Fruit fly (Drosophila melanogaster) whole organism, embryonic: Measurements from ENCODE around the gene DopEcR.

Experiments
- Abd-B ChIP-seq: fragments of 200-800 bp; sonication (Bioruptor generic); optimal IDR thresholded peaks from 2 replicates; lab custom pipeline; 2018; ENCODE audit warnings: missing biosample characterization, mild to moderate bottlenecking, missing genetic modification characterization, moderate library complexity
- Antp ChIP-seq: fragments of 200-800 bp; sonication (Bioruptor generic); optimal IDR thresholded peaks from 3 replicates; lab custom pipeline; 2016; ENCODE audit warnings: missing biosample characterization, missing genetic modification characterization
- CG10147 ChIP-seq: fragments of 200-800 bp; sonication (Bioruptor generic); optimal IDR thresholded peaks from 2 replicates; lab custom pipeline; 2019; ENCODE audit warnings: missing biosample characterization, mild to moderate bottlenecking, missing genetic modification characterization, moderate library complexity
- CG1024 ChIP-seq: fragments of 200-800 bp; sonication (Bioruptor generic); IDR thresholded peaks from 2 replicates; pipeline ENCODE4 v1.3.6; 2022; ENCODE audit warnings: missing biosample characterization, missing genetic modification characterization
- CG11723 ChIP-seq: fragments of 200-800 bp; sonication (Bioruptor generic); optimal IDR thresholded peaks from 2 replicates; lab custom pipeline; 2017; ENCODE audit warnings: missing biosample characterization, mild to moderate bottlenecking, missing genetic modification characterization
- CG1233 ChIP-seq: fragments of 200-800 bp; sonication (Bioruptor generic); optimal IDR thresholded peaks from 4 replicates; lab custom pipeline; 2018; ENCODE audit warnings: missing biosample characterization, mild to moderate bottlenecking, missing genetic modification characterization
- CG15514 ChIP-seq: fragments of 200-800 bp; sonication (Bioruptor generic); optimal IDR thresholded peaks from 3 replicates; lab custom pipeline; 2017; ENCODE audit warnings: missing biosample characterization, missing genetic modification characterization, mild to moderate bottlenecking, moderate library complexity, missing genetic modification reagents
- CG17385 ChIP-seq: fragments of 200-800 bp; sonication (Bioruptor generic); optimal IDR thresholded peaks from 3 replicates; lab custom pipeline; 2018; ENCODE audit warnings: missing biosample characterization, mild to moderate bottlenecking, missing genetic modification characterization
- CG17912 ChIP-seq: fragments of 200-800 bp; sonication (Bioruptor generic); optimal IDR thresholded peaks from 2 replicates; lab custom pipeline; 2018; ENCODE audit warnings: missing biosample characterization, mild to moderate bottlenecking, missing genetic modification characterization
- CG1832 ChIP-seq: fragments of 200-800 bp; sonication (Bioruptor generic); optimal IDR thresholded peaks from 2 replicates; lab custom pipeline; 2017; ENCODE audit warnings: missing biosample characterization, mild to moderate bottlenecking, missing genetic modification characterization, inconsistent platforms
- CG2120 ChIP-seq: fragments of 200-800 bp; sonication (Bioruptor generic); optimal IDR thresholded peaks from 3 replicates; lab custom pipeline; 2016; ENCODE audit warnings: missing biosample characterization, missing genetic modification characterization
- CG2678 ChIP-seq: fragments of 200-800 bp; sonication (Bioruptor generic); optimal IDR thresholded peaks from 3 replicates; lab custom pipeline; 2019; ENCODE audit warnings: missing biosample characterization, mild to moderate bottlenecking, missing genetic modification characterization, moderate library complexity
- CG31388 ChIP-seq: fragments of 200-800 bp; sonication (Bioruptor generic); optimal IDR thresholded peaks from 2 replicates; lab custom pipeline; 2016; ENCODE audit warnings: missing biosample characterization, missing genetic modification characterization
- CG32532 ChIP-seq: fragments of 200-800 bp; sonication (Bioruptor generic); IDR thresholded peaks from 2 replicates; pipeline ENCODE4 v1.3.6; 2022; ENCODE audit warnings: missing biosample characterization, missing genetic modification characterization
- CG32767 ChIP-seq: fragments of 200-800 bp; sonication (Bioruptor generic); IDR thresholded peaks from 2 replicates; pipeline ENCODE4 v1.3.6; 2022; ENCODE audit warnings: missing biosample characterization, missing genetic modification characterization
- CG42726 ChIP-seq: fragments of 200-800 bp; sonication (Bioruptor generic); IDR thresholded peaks from 2 replicates; pipeline ENCODE4 v1.3.6; 2022; ENCODE audit warnings: missing biosample characterization, missing genetic modification characterization; ENCODE audit not compliant: partially characterized antibody
- CG4360 ChIP-seq: fragments of 200-800 bp; sonication (Bioruptor generic); IDR thresholded peaks from 2 replicates; pipeline ENCODE4 v1.3.6; 2022; ENCODE audit warnings: missing biosample characterization, missing genetic modification characterization
- CG5180 ChIP-seq: fragments of 200-800 bp; sonication (Bioruptor generic); optimal IDR thresholded peaks from 3 replicates; lab custom pipeline; 2017; ENCODE audit warnings: missing biosample characterization, missing genetic modification characterization, mild to moderate bottlenecking, moderate library complexity, missing genetic modification reagents
- CG6175 ChIP-seq: fragments of 200-800 bp; sonication (Bioruptor generic); IDR thresholded peaks from 3 replicates; pipeline ENCODE4 v1.3.6; 2022; ENCODE audit warnings: missing biosample characterization, missing genetic modification characterization
- CG8281 ChIP-seq: fragments of 200-800 bp; sonication (Bioruptor generic); optimal IDR thresholded peaks from 2 replicates; lab custom pipeline; 2018; ENCODE audit warnings: missing biosample characterization, mild to moderate bottlenecking, missing genetic modification characterization, moderate library complexity
- CG9932 ChIP-seq: fragments of 200-800 bp; sonication (Bioruptor generic); IDR thresholded peaks from 2 replicates; pipeline ENCODE4 v1.3.6; 2022; ENCODE audit warnings: missing biosample characterization, missing genetic modification characterization
- Chrac-16 ChIP-seq: fragments of 200-800 bp; sonication (Bioruptor generic); optimal IDR thresholded peaks from 3 replicates; lab custom pipeline; 2016; ENCODE audit warnings: missing biosample characterization, missing genetic modification characterization
- Dbx ChIP-seq: fragments of 200-800 bp; sonication (Bioruptor generic); IDR thresholded peaks from 3 replicates; pipeline ENCODE4 v1.3.6; 2022; ENCODE audit warnings: missing biosample characterization, missing genetic modification characterization
- Deaf1 ChIP-seq: fragments of 200-800 bp; optimal IDR thresholded peaks from 3 replicates; lab custom pipeline; 2019; ENCODE audit warnings: missing biosample characterization, mild to moderate bottlenecking, missing genetic modification characterization, moderate library complexity
- Dref ChIP-seq: fragments of 200-800 bp; sonication (Bioruptor generic); IDR thresholded peaks from 2 replicates; pipeline ENCODE4 v1.3.6; 2022; ENCODE audit warnings: missing biosample characterization, missing genetic modification characterization
- HLH4C ChIP-seq: fragments of 200-800 bp; sonication (Bioruptor generic); IDR thresholded peaks from 3 replicates; pipeline ENCODE4 v1.3.6; 2022; ENCODE audit warnings: missing biosample characterization, missing genetic modification characterization; ENCODE audit not compliant: partially characterized antibody
- HLH54F ChIP-seq: fragments of 200-800 bp; sonication (Bioruptor generic); optimal IDR thresholded peaks from 3 replicates; lab custom pipeline; 2016; ENCODE audit warnings: missing biosample characterization, missing genetic modification characterization
- MTF-1 ChIP-seq: fragments of 200-800 bp; sonication (Bioruptor generic); optimal IDR thresholded peaks from 2 replicates; lab custom pipeline; 2018; ENCODE audit warnings: missing biosample characterization, mild to moderate bottlenecking, missing genetic modification characterization, borderline replicate concordance
- Poxn ChIP-seq: fragments of 200-800 bp; sonication (Bioruptor generic); IDR thresholded peaks from 2 replicates; pipeline ENCODE4 v1.3.6; 2022; ENCODE audit warnings: missing biosample characterization, missing genetic modification characterization
- Sin3A ChIP-seq: fragments of >200 bp; optimal IDR thresholded peaks from 2 replicates; lab custom pipeline; 2018
- Vsx1 ChIP-seq: fragments of 200-800 bp; sonication (Bioruptor generic); optimal IDR thresholded peaks from 2 replicates; lab custom pipeline; 2017; ENCODE audit warnings: missing biosample characterization, mild to moderate bottlenecking, missing genetic modification characterization, missing genetic modification reagents
- chm ChIP-seq: fragments of 200-800 bp; sonication (Bioruptor generic); IDR thresholded peaks from 2 replicates; pipeline ENCODE4 v1.3.6; 2022; ENCODE audit warnings: missing biosample characterization, missing genetic modification characterization
- crc ChIP-seq: fragments of 200-800 bp; sonication (Bioruptor generic); optimal IDR thresholded peaks from 2 replicates; lab custom pipeline; 2016; ENCODE audit warnings: missing biosample characterization, missing genetic modification characterization
- crol ChIP-seq: fragments of 200-800 bp; sonication (Bioruptor generic); IDR thresholded peaks from 2 replicates; pipeline ENCODE4 v1.3.6; 2022; ENCODE audit warnings: missing biosample characterization, missing genetic modification characterization
- ewg ChIP-seq: fragments of 200-800 bp; sonication (Bioruptor generic); optimal IDR thresholded peaks from 3 replicates; lab custom pipeline; 2017; ENCODE audit warnings: mild to moderate bottlenecking, missing biosample characterization, missing genetic modification reagents, missing genetic modification characterization
- ftz-f1 ChIP-seq: fragments of 200-800 bp; sonication (Bioruptor generic); optimal IDR thresholded peaks from 2 replicates; lab custom pipeline; 2016; ENCODE audit warnings: missing biosample characterization, missing genetic modification characterization
- hb ChIP-seq: fragments of 200-800 bp; sonication (Bioruptor generic); IDR thresholded peaks from 3 replicates; pipeline ENCODE4 v1.3.6; 2022; ENCODE audit warnings: missing biosample characterization, missing genetic modification characterization; ENCODE audit not compliant: partially characterized antibody
- jing ChIP-seq: fragments of 200-800 bp; sonication (Bioruptor generic); optimal IDR thresholded peaks from 2 replicates; lab custom pipeline; 2018; ENCODE audit warnings: missing biosample characterization, mild to moderate bottlenecking, missing genetic modification characterization
- lov ChIP-seq, 2 experiments: fragments of 200-800 bp in 1 of 2; fragments of >200 bp in 1 of 2; sonication (Bioruptor generic) in 1 of 2; IDR thresholded peaks in 1 of 2; optimal IDR thresholded peaks in 1 of 2; 2 replicates in 1 of 2; 3 replicates in 1 of 2; pipeline versions ENCODE4 v1.3.6 to Lab custom; 2017 to 2022; ENCODE audit warnings: missing biosample characterization in 1 of 2, missing genetic modification characterization in 1 of 2
- luna ChIP-seq: fragments of 200-800 bp; sonication (Bioruptor generic); optimal IDR thresholded peaks from 2 replicates; lab custom pipeline; 2016; ENCODE audit warnings: missing biosample characterization, missing genetic modification characterization
- mam ChIP-seq: fragments of 200-800 bp; sonication (Bioruptor generic); optimal IDR thresholded peaks from 3 replicates; lab custom pipeline; 2016; ENCODE audit warnings: missing biosample characterization, missing genetic modification characterization
- mld ChIP-seq: fragments of 200-800 bp; sonication (Bioruptor generic); IDR thresholded peaks from 3 replicates; pipeline ENCODE4 v1.3.6; 2022; ENCODE audit warnings: missing biosample characterization, missing genetic modification characterization; ENCODE audit not compliant: partially characterized antibody
- pfk ChIP-seq: fragments of 200-800 bp; sonication (Bioruptor generic); optimal IDR thresholded peaks from 2 replicates; lab custom pipeline; 2018; ENCODE audit warnings: missing biosample characterization, mild to moderate bottlenecking, missing genetic modification characterization, moderate library complexity
- phol ChIP-seq: fragments of 200-800 bp; sonication (Bioruptor generic); optimal IDR thresholded peaks from 3 replicates; lab custom pipeline; 2018; ENCODE audit warnings: missing biosample characterization, mild to moderate bottlenecking, missing genetic modification characterization, moderate library complexity
- sens ChIP-seq: fragments of 200-800 bp; sonication (Bioruptor generic); peaks from one replicate; lab custom pipeline; 2016; ENCODE audit warnings: missing biosample characterization, missing genetic modification characterization
- sens-2 ChIP-seq: fragments of 200-800 bp; sonication (Bioruptor generic); IDR thresholded peaks from 2 replicates; pipeline ENCODE4 v1.3.6; 2022; ENCODE audit warnings: missing biosample characterization, missing genetic modification characterization
- sima ChIP-seq: fragments of 200-800 bp; sonication (Bioruptor generic); optimal IDR thresholded peaks from 2 replicates; lab custom pipeline; 2016; ENCODE audit warnings: missing biosample characterization, missing genetic modification characterization
- so ChIP-seq: fragments of 200-800 bp; sonication (Bioruptor generic); IDR thresholded peaks from 3 replicates; pipeline ENCODE4 v1.3.6; 2022; ENCODE audit warnings: missing biosample characterization, missing genetic modification characterization
- vnd ChIP-seq: fragments of 200-800 bp; sonication (Bioruptor generic); IDR thresholded peaks from 3 replicates; pipeline ENCODE4 v1.3.6; 2022; ENCODE audit warnings: missing biosample characterization, missing genetic modification characterization; ENCODE audit not compliant: partially characterized antibody

The DopEcR gene

DNA sequence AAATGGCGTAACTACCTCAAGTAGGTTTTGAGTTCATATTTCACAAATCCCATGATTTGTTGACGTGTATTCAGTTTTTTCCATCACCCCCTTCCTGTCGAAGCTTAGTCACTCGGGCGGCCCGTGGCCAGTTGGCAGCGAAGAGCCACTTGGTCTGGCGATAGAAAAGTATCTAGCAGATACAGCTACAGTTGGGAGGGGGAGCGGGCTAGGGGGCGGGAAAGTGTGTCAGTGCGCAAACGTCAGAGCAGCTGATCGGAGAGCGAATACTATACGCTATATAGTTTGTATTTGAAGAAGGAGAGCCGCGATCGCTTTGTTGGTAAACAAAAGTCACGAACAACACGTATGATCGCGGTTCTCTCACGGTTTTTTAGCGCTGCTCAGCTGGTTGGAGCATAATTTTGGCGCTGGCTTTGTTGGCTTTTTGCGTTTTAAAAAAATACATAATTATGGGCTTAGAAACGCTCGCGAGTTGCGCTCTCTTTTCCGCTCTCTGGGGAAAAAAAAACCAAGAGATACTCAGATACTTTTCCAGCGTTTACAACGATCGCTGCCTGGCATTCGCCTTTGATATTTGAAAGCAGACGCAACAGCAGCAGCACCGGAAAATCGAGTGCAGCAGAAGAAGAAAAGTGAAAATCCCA, 33.7 kb upstream of the DopEcR start (continued):
- TF ChIP-seq vnd (GFP tag; lab: Robert Waterston, UW), result no peak
- no peak for TF ChIP-seq CG1233 (GFP tag; lab: Kevin White, UChicago)
- TF ChIP-seq CG42726, result no peak
- no peak for TF ChIP-seq CG1024 (GFP tag; lab: Robert Waterston, UW)
- TF ChIP-seq CG9932, result peak; percentile 77
- no peak for TF ChIP-seq HLH4C (GFP tag; lab: Robert Waterston, UW)
- TF ChIP-seq so (GFP tag; lab: Robert Waterston, UW), result 0 out of 3 replicates have a peak, but pooled peaks have one; percentile 26
- TF ChIP-seq hb (GFP tag; lab: Robert Waterston, UW), result no peak
- no peak for TF ChIP-seq Poxn (GFP tag; lab: Robert Waterston, UW)
- peak; percentile 83 for TF ChIP-seq sens (GFP tag; lab: Kevin White, UChicago)
- TF ChIP-seq Antp (GFP tag; lab: Kevin White, UChicago), result no peak
- TF ChIP-seq lov (optimal IDR thresholded peaks at IDR 0.05; lab: Kevin White, UChicago), result no peak
- peak; percentile 10; the same call in 1 of the 3 replicates for TF ChIP-seq lov (GFP tag; IDR thresholded peaks at IDR 0.05; lab: Robert Waterston, UW)
- peak; percentile 50 for TF ChIP-seq ftz-f1 (GFP tag; lab: Kevin White, UChicago)
- no peak for TF ChIP-seq CG31388 (GFP tag; lab: Kevin White, UChicago)
- 0 out of 3 replicates have a peak, but pooled peaks have one; percentile 46 for TF ChIP-seq CG6175 (GFP tag; lab: Robert Waterston, UW)
- TF ChIP-seq CG4360 (GFP tag; lab: Robert Waterston, UW), result no peak
- peak; percentile 98 for TF ChIP-seq crol
- no peak for TF ChIP-seq CG2678
- TF ChIP-seq CG11723 (GFP tag; lab: Kevin White, UChicago), result no peak
- TF ChIP-seq Dbx (GFP tag; lab: Robert Waterston, UW), result peak; percentile 51; the same call in 1 of the 3 replicates
- no peak for TF ChIP-seq mld
- TF ChIP-seq CG15514, result no peak
- TF ChIP-seq Sin3A, result no peak
- TF ChIP-seq CG17385 (GFP tag; lab: Kevin White, UChicago), result peak; percentile 16
- no peak for TF ChIP-seq crc (GFP tag; lab: Kevin White, UChicago)
- peak; percentile 74 for TF ChIP-seq CG32767 (GFP tag; lab: Robert Waterston, UW)
- no peak for TF ChIP-seq luna (GFP tag; lab: Kevin White, UChicago)
- no peak for TF ChIP-seq Vsx1
- peak; percentile 42; the same call in 1 of the 2 replicates for TF ChIP-seq chm (GFP tag; lab: Robert Waterston, UW)
- TF ChIP-seq sens-2, result no peak
- TF ChIP-seq CG32532 (GFP tag; lab: Robert Waterston, UW), result peak; percentile 50
- no peak for TF ChIP-seq ewg (GFP tag; lab: Kevin White, UChicago)
- TF ChIP-seq phol (tag; lab: Kevin White, UChicago), result no peak
- peak; percentile 47 for TF ChIP-seq Deaf1
- no peak for TF ChIP-seq Chrac-16 (GFP tag; lab: Kevin White, UChicago)
- no peak for TF ChIP-seq pfk (GFP tag; lab: Kevin White, UChicago)
- TF ChIP-seq sima (GFP tag; lab: Kevin White, UChicago), result no peak
- peak; percentile 70 for TF ChIP-seq CG5180 (GFP tag; lab: Kevin White, UChicago)
- TF ChIP-seq CG8281 (tag; lab: Kevin White, UChicago), result no peak
- peak; percentile 14 for TF ChIP-seq HLH54F (GFP tag; lab: Kevin White, UChicago)
- TF ChIP-seq CG1832 (GFP tag; lab: Kevin White, UChicago), result no peak
- TF ChIP-seq Abd-B, result no peak
- peak; percentile 52 for TF ChIP-seq CG2120 (GFP tag; lab: Kevin White, UChicago)
- peak; percentile 25 for TF ChIP-seq CG17912 (GFP tag; lab: Kevin White, UChicago)
- TF ChIP-seq CG10147 (GFP tag; lab: Kevin White, UChicago), result no peak
- TF ChIP-seq mam, result peak; percentile 14
- TF ChIP-seq MTF-1 (GFP tag; lab: Kevin White, UChicago), result no peak
- no peak for TF ChIP-seq jing
- no peak for TF ChIP-seq Dref (GFP tag; lab: Robert Waterston, UW)
